Worm (Caenorhabditis elegans) whole organism, early embryonic: Measurements from ENCODE around the gene F21D12.2.

ENCODE experiments used
- B0310.2 ChIP-seq: sonication (generic microtip); optimal IDR thresholded peaks from 2 replicates; lab custom pipeline; 2016; ENCODE audit warnings: mild to moderate bottlenecking, missing genetic modification characterization, missing compliant biosample characterization
- F13C5.2 ChIP-seq: sonication (generic microtip); optimal IDR thresholded peaks from 2 replicates; lab custom pipeline; 2017; ENCODE audit warnings: mild to moderate bottlenecking, missing genetic modification characterization, inconsistent platforms, missing compliant biosample characterization
- aly-1 ChIP-seq: sonication (generic microtip); optimal IDR thresholded peaks from 2 replicates; lab custom pipeline; 2016; ENCODE audit warnings: missing genetic modification characterization, missing compliant biosample characterization
- ama-1 ChIP-seq: fragments of 150-350 bp; optimal IDR thresholded peaks from 2 replicates; lab custom pipeline; 2014
- ceh-13 ChIP-seq: fragments of 200-800 bp; sonication (Bioruptor generic); optimal IDR thresholded peaks from 2 replicates; lab custom pipeline; 2018; ENCODE audit warnings: mild to moderate bottlenecking, missing genetic modification characterization, missing compliant biosample characterization
- ceh-36 ChIP-seq: sonication (generic microtip); optimal IDR thresholded peaks from 2 replicates; lab custom pipeline; 2016; ENCODE audit warnings: missing genetic modification characterization, inconsistent platforms, missing compliant biosample characterization
- ets-7 ChIP-seq: sonication (generic microtip); optimal IDR thresholded peaks from 2 replicates; lab custom pipeline; 2016; ENCODE audit warnings: missing genotype, missing genetic modification characterization, missing compliant biosample characterization
- flt-1 ChIP-seq: fragments of 200-800 bp; sonication (Bioruptor generic); IDR thresholded peaks from 2 replicates; pipeline ENCODE4 v1.3.6; 2022; ENCODE audit warnings: missing genetic modification characterization, missing compliant biosample characterization
- hmg-4 ChIP-seq: fragments of 200-800 bp; sonication (Bioruptor generic); optimal IDR thresholded peaks from 2 replicates; lab custom pipeline; 2018; ENCODE audit warnings: mild to moderate bottlenecking, missing genetic modification characterization, missing compliant biosample characterization
- hnd-1 ChIP-seq: sonication (generic microtip); optimal IDR thresholded peaks from 2 replicates; lab custom pipeline; 2016; ENCODE audit warnings: missing genetic modification characterization, missing compliant biosample characterization
- pes-1 ChIP-seq: fragments of 200-800 bp; sonication (Bioruptor generic); IDR thresholded peaks from 2 replicates; pipeline ENCODE4 v1.3.6; 2022; ENCODE audit warnings: missing genetic modification reagents, missing genetic modification characterization, missing compliant biosample characterization
- scrt-1 ChIP-seq: fragments of 200-800 bp; sonication (Bioruptor generic); IDR thresholded peaks from 2 replicates; pipeline ENCODE4 v1.3.6; 2022; ENCODE audit warnings: missing genetic modification characterization, missing compliant biosample characterization
- tbx-11 ChIP-seq: fragments of 200-800 bp; sonication (Bioruptor generic); IDR thresholded peaks from 2 replicates; pipeline ENCODE4 v1.3.6; 2022; ENCODE audit warnings: missing genetic modification characterization, missing compliant biosample characterization

ce11 chrII:7273517-7273916, 44.1 kb upstream of the F21D12.2 start:
- no peak for TF ChIP-seq ets-7 (tag; lab: Kevin White, UChicago)
- TF ChIP-seq ama-1 (lab: Kevin White, UChicago), result no peak
- TF ChIP-seq hmg-4 (GFP tag; lab: Kevin White, UChicago), result no peak
- TF ChIP-seq pes-1 (GFP tag; lab: Robert Waterston, UW), result no peak
- TF ChIP-seq flt-1, result no peak
- TF ChIP-seq ceh-13 (GFP tag; lab: Kevin White, UChicago), result no peak
- TF ChIP-seq F13C5.2, result no peak
- TF ChIP-seq scrt-1 (GFP tag; lab: Robert Waterston, UW), result no peak
- TF ChIP-seq ceh-36 (tag; lab: Kevin White, UChicago), result no peak
- TF ChIP-seq tbx-11 (GFP tag; lab: Robert Waterston, UW), result no peak
- TF ChIP-seq B0310.2 (tag; lab: Kevin White, UChicago), result no peak
- TF ChIP-seq aly-1 (tag; lab: Kevin White, UChicago), result no peak
- TF ChIP-seq hnd-1 (tag; lab: Kevin White, UChicago), result no peak
